Worm (Caenorhabditis elegans): ENCODE measurements around the gene pnc-1.

pnc-1 gene

ce11 chrIV:157809-158208 lies 26.5 kb upstream of the pnc-1 start, which contains the start of gene gegf-1:
TSS of gene gegf-1 (minus strand) at chrIV:157909.
- TF ChIP-seq tbx-11 (GFP tag; IDR thresholded peaks at IDR 0.05): no peak
- no peak for TF ChIP-seq ets-7 (tag; optimal IDR thresholded peaks at IDR 0.05)

ce11 chrIV:158662-159061 lies 25.6 kb upstream of the pnc-1 start, which contains the start of gene Y38C1AA.7:
TSS of gene Y38C1AA.7 (plus strand) at chrIV:158962.
- TF ChIP-seq hmg-4 (GFP tag; optimal IDR thresholded peaks at IDR 0.05) (no peak), sea-1 (GFP tag; conservative IDR thresholded peaks at IDR 0.05) (no peak), B0310.2 (tag; optimal IDR thresholded peaks at IDR 0.05) (no peak), hnd-1 (tag; optimal IDR thresholded peaks at IDR 0.05) (no peak), tra-4 (tag; optimal IDR thresholded peaks at IDR 0.05) (no peak), ets-7 (tag; optimal IDR thresholded peaks at IDR 0.05) (no peak), ceh-36 (tag; optimal IDR thresholded peaks at IDR 0.05) (no peak), aly-1 (tag; optimal IDR thresholded peaks at IDR 0.05) (no peak), flt-1 (GFP tag; IDR thresholded peaks at IDR 0.05) (no peak), hmbx-1 (tag; optimal IDR thresholded peaks at IDR 0.05) (no peak), tbx-37 (GFP tag; conservative IDR thresholded peaks at IDR 0.05) (no peak), scrt-1 (GFP tag; IDR thresholded peaks at IDR 0.05) (no peak), ama-1 (optimal IDR thresholded peaks at IDR 0.05) (no peak), tbx-11 (GFP tag; IDR thresholded peaks at IDR 0.05) (no peak), F13C5.2 (tag; optimal IDR thresholded peaks at IDR 0.05) (no peak), ceh-13 (GFP tag; optimal IDR thresholded peaks at IDR 0.05) (no peak), pes-1 (GFP tag; IDR thresholded peaks at IDR 0.05) (no peak)

- TF ChIP-seq hmbx-1 (tag; optimal IDR thresholded peaks at IDR 0.05) (no peak), tbx-11 (GFP tag; IDR thresholded peaks at IDR 0.05) (no peak), scrt-1 (GFP tag; IDR thresholded peaks at IDR 0.05) (no peak), tra-4 (tag; optimal IDR thresholded peaks at IDR 0.05) (no peak), tbx-37 (GFP tag; conservative IDR thresholded peaks at IDR 0.05) (no peak), hnd-1 (tag; optimal IDR thresholded peaks at IDR 0.05) (no peak)
Measured at ce11 chrIV:159864-160263, 24.4 kb upstream of the pnc-1 start, which contains the start of gene Y38C1AA.19. TSS of gene Y38C1AA.19 (plus strand) at chrIV:160164.

ce11 chrIV:162530-162929 lies 21.8 kb upstream of the pnc-1 start, which contains the start of gene Y38C1AA.6:
TSS of gene Y38C1AA.6 (plus strand) at chrIV:162830.
- TF ChIP-seq hnd-1 (tag; optimal IDR thresholded peaks at IDR 0.05) (no peak), tbx-11 (GFP tag; IDR thresholded peaks at IDR 0.05) (no peak), ama-1 (optimal IDR thresholded peaks at IDR 0.05) (no peak), tbx-37 (GFP tag; conservative IDR thresholded peaks at IDR 0.05) (no peak)

- TF ChIP-seq tra-4 (tag; optimal IDR thresholded peaks at IDR 0.05): no peak
- no peak for TF ChIP-seq ets-7 (tag; optimal IDR thresholded peaks at IDR 0.05)
- TF ChIP-seq flt-1 (GFP tag; IDR thresholded peaks at IDR 0.05): no peak
- no peak for TF ChIP-seq ceh-36 (tag; optimal IDR thresholded peaks at IDR 0.05)
- TF ChIP-seq F13C5.2 (tag; optimal IDR thresholded peaks at IDR 0.05): no peak
- no peak for TF ChIP-seq ceh-13 (GFP tag; optimal IDR thresholded peaks at IDR 0.05)
- TF ChIP-seq hmbx-1 (tag; optimal IDR thresholded peaks at IDR 0.05): no peak
- TF ChIP-seq hnd-1 (tag; optimal IDR thresholded peaks at IDR 0.05): no peak
- TF ChIP-seq hmg-4 (GFP tag; optimal IDR thresholded peaks at IDR 0.05): no peak
- TF ChIP-seq tbx-11 (GFP tag; IDR thresholded peaks at IDR 0.05): no peak
- no peak for TF ChIP-seq B0310.2 (tag; optimal IDR thresholded peaks at IDR 0.05)
- TF ChIP-seq pes-1 (GFP tag; IDR thresholded peaks at IDR 0.05): no peak
- TF ChIP-seq sea-1 (GFP tag; conservative IDR thresholded peaks at IDR 0.05): no peak
- TF ChIP-seq scrt-1 (GFP tag; IDR thresholded peaks at IDR 0.05): no peak
- no peak for TF ChIP-seq tbx-37 (GFP tag; conservative IDR thresholded peaks at IDR 0.05)
- no peak for TF ChIP-seq aly-1 (tag; optimal IDR thresholded peaks at IDR 0.05)
- no peak for TF ChIP-seq ama-1 (optimal IDR thresholded peaks at IDR 0.05)
Measured at ce11 chrIV:164777-165176, 19.5 kb upstream of the pnc-1 start, which contains the start of gene cutl-24. TSS of gene cutl-24 (plus strand) at chrIV:165077.

ce11 chrIV:171036-171435 lies 13.2 kb upstream of the pnc-1 start:
- TF ChIP-seq ceh-13 (GFP tag; optimal IDR thresholded peaks at IDR 0.05) (no peak), F13C5.2 (tag; optimal IDR thresholded peaks at IDR 0.05) (no peak), ets-7 (tag; optimal IDR thresholded peaks at IDR 0.05) (no peak), B0310.2 (tag; optimal IDR thresholded peaks at IDR 0.05) (no peak), ama-1 (optimal IDR thresholded peaks at IDR 0.05) (no peak), pes-1 (GFP tag; IDR thresholded peaks at IDR 0.05) (no peak), ceh-36 (tag; optimal IDR thresholded peaks at IDR 0.05) (no peak), hmg-4 (GFP tag; optimal IDR thresholded peaks at IDR 0.05) (no peak)

ce11 chrIV:172990-173389 lies 11.3 kb upstream of the pnc-1 start:
- no peak for TF ChIP-seq tbx-37 (GFP tag; conservative IDR thresholded peaks at IDR 0.05)
- peak; percentile 35 for TF ChIP-seq aly-1 (tag; optimal IDR thresholded peaks at IDR 0.05)
- no peak for TF ChIP-seq ets-7 (tag; optimal IDR thresholded peaks at IDR 0.05)
- TF ChIP-seq flt-1 (GFP tag; IDR thresholded peaks at IDR 0.05): 0 out of 2 replicates have a peak, but pooled peaks have one; percentile 15
- TF ChIP-seq B0310.2 (tag; optimal IDR thresholded peaks at IDR 0.05): peak; percentile 23
- peak; percentile 73 for TF ChIP-seq hmg-4 (GFP tag; optimal IDR thresholded peaks at IDR 0.05)
- 0 out of 2 replicates have a peak, but pooled peaks have one; percentile 33 for TF ChIP-seq tbx-11 (GFP tag; IDR thresholded peaks at IDR 0.05)

- TF ChIP-seq ceh-36 (tag; optimal IDR thresholded peaks at IDR 0.05): no peak
- no peak for TF ChIP-seq ets-7 (tag; optimal IDR thresholded peaks at IDR 0.05)
- TF ChIP-seq F13C5.2 (tag; optimal IDR thresholded peaks at IDR 0.05): no peak
- TF ChIP-seq tra-4 (tag; optimal IDR thresholded peaks at IDR 0.05): no peak
- TF ChIP-seq pes-1 (GFP tag; IDR thresholded peaks at IDR 0.05): no peak
- TF ChIP-seq tbx-11 (GFP tag; IDR thresholded peaks at IDR 0.05): no peak
- no peak for TF ChIP-seq aly-1 (tag; optimal IDR thresholded peaks at IDR 0.05)
- TF ChIP-seq hmg-4 (GFP tag; optimal IDR thresholded peaks at IDR 0.05): peak; percentile 64
Measured at ce11 chrIV:174115-174514, 10.2 kb upstream of the pnc-1 start.
